Fruit fly (Drosophila melanogaster): ENCODE results near the gene Sxl.

Sxl gene

dm6 chrX:7117729-7118128 is 19.9 kb upstream of the Sxl start (continued):
- peak; percentile 50 for TF ChIP-seq onecut (GFP tag; IDR thresholded peaks at IDR 0.05)
- TF ChIP-seq fd64A (GFP tag; optimal IDR thresholded peaks at IDR 0.05) = peak; percentile 34
- TF ChIP-seq CG4730 (GFP tag; IDR thresholded peaks at IDR 0.05) = peak; percentile 38; the same call in 1 of the 2 replicates
- TF ChIP-seq TFAM (GFP tag; optimal IDR thresholded peaks at IDR 0.05) = no peak
- peak; percentile 64 for TF ChIP-seq CG6254 (GFP tag; optimal IDR thresholded peaks at IDR 0.05)
- no peak for TF ChIP-seq cato (GFP tag; optimal IDR thresholded peaks at IDR 0.05; ENCODE audit: borderline replicate concordance)
- TF ChIP-seq pb (GFP tag; optimal IDR thresholded peaks at IDR 0.05) = no peak
- TF ChIP-seq CG3065 (GFP tag; optimal IDR thresholded peaks at IDR 0.05) = no peak
- no peak for TF ChIP-seq Myb (GFP tag; optimal IDR thresholded peaks at IDR 0.05)
- peak; percentile 56 for TF ChIP-seq CG30431 (GFP tag; optimal IDR thresholded peaks at IDR 0.05)
- no peak for TF ChIP-seq CG34224 (GFP tag; IDR thresholded peaks at IDR 0.05; ENCODE audit: partially characterized antibody)
- peak; percentile 4 for TF ChIP-seq bab2 (GFP tag; optimal IDR thresholded peaks at IDR 0.05)
- no peak for TF ChIP-seq CG9876 (GFP tag; optimal IDR thresholded peaks at IDR 0.05)
- TF ChIP-seq slou (GFP tag; optimal IDR thresholded peaks at IDR 0.05) = peak; percentile 51
- no peak for TF ChIP-seq shn (GFP tag; optimal IDR thresholded peaks at IDR 0.05)
- no peak for TF ChIP-seq CG4282 (GFP tag; optimal IDR thresholded peaks at IDR 0.05)
- no peak for TF ChIP-seq CHES-1-like (GFP tag; optimal IDR thresholded peaks at IDR 0.05)
- peak; percentile 9 for TF ChIP-seq Asciz (GFP tag; optimal IDR thresholded peaks at IDR 0.05)
- peak; percentile 53 for TF ChIP-seq lilli (GFP tag; optimal IDR thresholded peaks at IDR 0.05)
- TF ChIP-seq Bteb2 (GFP tag; optimal IDR thresholded peaks at IDR 0.05) = peak; percentile 20
- no peak for TF ChIP-seq CG14860 (GFP tag; IDR thresholded peaks at IDR 0.05; ENCODE audit: partially characterized antibody)
- TF ChIP-seq CG6689 (GFP tag; IDR thresholded peaks at IDR 0.05) = peak; percentile 66
- TF ChIP-seq CG7963 (GFP tag; IDR thresholded peaks at IDR 0.05; ENCODE audit: partially characterized antibody) = no peak
- TF ChIP-seq h (optimal IDR thresholded peaks at IDR 0.05) = no peak
- TF ChIP-seq CrebB (tag; optimal IDR thresholded peaks at IDR 0.05) = peak; percentile 3
- no peak for TF ChIP-seq Atf3 (GFP tag; optimal IDR thresholded peaks at IDR 0.05)
- peak; percentile 64 for TF ChIP-seq Dek (tag; optimal IDR thresholded peaks at IDR 0.05)
- no peak for TF ChIP-seq dan (GFP tag; IDR thresholded peaks at IDR 0.05)
- peak in 1 of 2 experiments; percentile 10 for TF ChIP-seq crp (GFP tag; optimal IDR thresholded peaks at IDR 0.05)
- TF ChIP-seq CG1024 (GFP tag; IDR thresholded peaks at IDR 0.05) = no peak; the same call in 1 of the 2 replicates
- no peak for TF ChIP-seq insv (GFP tag; optimal IDR thresholded peaks at IDR 0.05)
- TF ChIP-seq NFAT (GFP tag; IDR thresholded peaks at IDR 0.05) = 0 out of 2 replicates have a peak, but pooled peaks have one; percentile 12
- TF ChIP-seq CG18619 (GFP tag; optimal IDR thresholded peaks at IDR 0.05) = peak; percentile 44
- TF ChIP-seq CG8281 (tag; optimal IDR thresholded peaks at IDR 0.05) = peak; percentile 20
- peak; percentile 79 for TF ChIP-seq CG7839 (tag; optimal IDR thresholded peaks at IDR 0.05)
- no peak for TF ChIP-seq Hmx (GFP tag; optimal IDR thresholded peaks at IDR 0.05)
- peak; percentile 34; the same call in 1 of the 3 replicates for TF ChIP-seq Aef1 (GFP tag; IDR thresholded peaks at IDR 0.05)
- TF ChIP-seq Hr51 (GFP tag; optimal IDR thresholded peaks at IDR 0.05) = peak; percentile 17 to 52
- TF ChIP-seq vvl (GFP tag; IDR thresholded peaks at IDR 0.05) = peak; percentile 81
- peak; percentile 53 for TF ChIP-seq Chrac-16 (GFP tag; optimal IDR thresholded peaks at IDR 0.05)
- TF ChIP-seq CG5953 (GFP tag; IDR thresholded peaks at IDR 0.05) = 0 out of 2 replicates have a peak, but pooled peaks have one; percentile 22
- no peak for TF ChIP-seq disco-r (GFP tag; optimal IDR thresholded peaks at IDR 0.05)
- peak; percentile 93 for TF ChIP-seq Ets65A (GFP tag)
- TF ChIP-seq HLH4C (GFP tag; IDR thresholded peaks at IDR 0.05; ENCODE audit: partially characterized antibody) = no peak
- TF ChIP-seq CG31441 (GFP tag; IDR thresholded peaks at IDR 0.05) = peak; percentile 64
- peak; percentile 85 for TF ChIP-seq Nf-YC (tag; optimal IDR thresholded peaks at IDR 0.05)
- TF ChIP-seq Six4 (GFP tag; optimal IDR thresholded peaks at IDR 0.05) = peak; percentile 25
- no peak for TF ChIP-seq toy (GFP tag; IDR thresholded peaks at IDR 0.05)
- TF ChIP-seq nau (GFP tag; optimal IDR thresholded peaks at IDR 0.05) = no peak
- TF ChIP-seq Hsf (GFP tag; optimal IDR thresholded peaks at IDR 0.05) = peak; percentile 40
- peak; percentile 80 for TF ChIP-seq gem (tag; optimal IDR thresholded peaks at IDR 0.05)
